Fruit fly (Drosophila melanogaster) whole organism, embryonic: ENCODE data around the gene Ucp4A.

Experiments
- BtbVII ChIP-seq: fragments of 200-800 bp; sonication (Bioruptor generic); optimal IDR thresholded peaks from 3 replicates; lab custom pipeline; 2017; ENCODE audit warnings: missing biosample characterization, mild to moderate bottlenecking, missing genetic modification characterization
- CG10431 ChIP-seq: fragments of 200-800 bp; sonication (Bioruptor generic); optimal IDR thresholded peaks from 3 replicates; lab custom pipeline; 2018; ENCODE audit warnings: missing biosample characterization, mild to moderate bottlenecking, missing genetic modification characterization
- CG10959 ChIP-seq: fragments of 200-800 bp; sonication (Bioruptor generic); IDR thresholded peaks from 2 replicates; pipeline ENCODE4 v1.3.6; 2022; ENCODE audit warnings: missing biosample characterization, missing genetic modification characterization
- CG12659 ChIP-seq: fragments of 200-800 bp; sonication (Bioruptor generic); optimal IDR thresholded peaks from 3 replicates; lab custom pipeline; 2017; ENCODE audit warnings: mild to moderate bottlenecking, missing biosample characterization, missing genetic modification reagents, missing genetic modification characterization
- CG15269 ChIP-seq: fragments of 200-800 bp; sonication (Bioruptor generic); optimal IDR thresholded peaks from 2 replicates; lab custom pipeline; 2018; ENCODE audit warnings: missing biosample characterization, mild to moderate bottlenecking, missing genetic modification characterization, moderate library complexity
- CG15479 ChIP-seq: fragments of 200-800 bp; sonication (Bioruptor generic); optimal IDR thresholded peaks from 3 replicates; lab custom pipeline; 2019; ENCODE audit warnings: missing biosample characterization, mild to moderate bottlenecking, missing genetic modification characterization, moderate library complexity
- CG1603 ChIP-seq: fragments of 200-800 bp; sonication (Bioruptor generic); optimal IDR thresholded peaks from 2 replicates; lab custom pipeline; 2019; ENCODE audit warnings: missing biosample characterization, mild to moderate bottlenecking, missing genetic modification characterization, moderate library complexity
- CG1647 ChIP-seq: fragments of 200-800 bp; sonication (Bioruptor generic); optimal IDR thresholded peaks from 3 replicates; lab custom pipeline; 2016; ENCODE audit warnings: missing biosample characterization, missing genetic modification characterization
- CG17829 ChIP-seq: fragments of 200-800 bp; optimal IDR thresholded peaks from 2 replicates; lab custom pipeline; 2019; ENCODE audit warnings: missing biosample characterization, mild to moderate bottlenecking, missing genetic modification characterization, moderate library complexity
- CG2889 ChIP-seq: fragments of 200-800 bp; sonication (Bioruptor generic); IDR thresholded peaks from 3 replicates; pipeline ENCODE4 v1.3.6; 2022; ENCODE audit warnings: missing biosample characterization, missing genetic modification characterization
- CG3065 ChIP-seq: fragments of 200-800 bp; sonication (Bioruptor generic); optimal IDR thresholded peaks from 2 replicates; lab custom pipeline; 2016; ENCODE audit warnings: missing biosample characterization, missing genetic modification characterization
- CG8089 ChIP-seq: fragments of 200-800 bp; sonication (Bioruptor generic); optimal IDR thresholded peaks from 3 replicates; lab custom pipeline; 2016; ENCODE audit warnings: missing biosample characterization, missing genetic modification characterization
- CG8944 ChIP-seq: fragments of 200-800 bp; sonication (Bioruptor generic); optimal IDR thresholded peaks from 3 replicates; lab custom pipeline; 2016; ENCODE audit warnings: missing biosample characterization, missing genetic modification characterization
- D ChIP-seq, 2 experiments: fragments of 200-800 bp in 1 of 2; fragments of >200 bp in 1 of 2; sonication (Bioruptor generic) in 1 of 2; optimal IDR thresholded peaks; 2 replicates in 1 of 2; 3 replicates in 1 of 2; lab custom pipeline; 2017; ENCODE audit warnings: mild to moderate bottlenecking in 1 of 2, missing biosample characterization in 1 of 2, missing genetic modification characterization in 1 of 2, missing genetic modification reagents in 1 of 2
- Doc3 ChIP-seq: fragments of 200-800 bp; sonication (Bioruptor generic); IDR thresholded peaks from 3 replicates; pipeline ENCODE4 v1.3.6; 2022; ENCODE audit warnings: missing biosample characterization, missing genetic modification characterization; ENCODE audit not compliant: partially characterized antibody
- Ets97D ChIP-seq: fragments of 200-800 bp; sonication (Bioruptor generic); optimal IDR thresholded peaks from 3 replicates; lab custom pipeline; 2016; ENCODE audit warnings: missing biosample characterization, missing genetic modification characterization
- Fer1 ChIP-seq: fragments of 200-800 bp; sonication (Bioruptor generic); optimal IDR thresholded peaks from 2 replicates; lab custom pipeline; 2017; ENCODE audit warnings: missing biosample characterization, mild to moderate bottlenecking, missing genetic modification characterization
- Fer2 ChIP-seq: fragments of 200-800 bp; sonication (Bioruptor generic); optimal IDR thresholded peaks from 2 replicates; lab custom pipeline; 2018; ENCODE audit warnings: missing biosample characterization, mild to moderate bottlenecking, missing genetic modification characterization, moderate library complexity
- Hmx ChIP-seq: fragments of 200-800 bp; sonication (Bioruptor generic); optimal IDR thresholded peaks from 2 replicates; lab custom pipeline; 2016; ENCODE audit warnings: missing biosample characterization, missing genetic modification characterization
- Lpt ChIP-seq: fragments of >200 bp; optimal IDR thresholded peaks from 2 replicates; lab custom pipeline; 2018; ENCODE audit warnings: missing biosample characterization, missing genetic modification characterization
- Mad ChIP-seq: fragments of 200-800 bp; sonication (Bioruptor generic); optimal IDR thresholded peaks from 2 replicates; lab custom pipeline; 2016; ENCODE audit warnings: missing biosample characterization, missing genetic modification characterization
- NC2α ChIP-seq: fragments of 200-800 bp; sonication (Bioruptor generic); optimal IDR thresholded peaks from 2 replicates; lab custom pipeline; 2016; ENCODE audit warnings: missing biosample characterization, missing genetic modification characterization
- NfI ChIP-seq: fragments of 200-800 bp; sonication (Bioruptor generic); optimal IDR thresholded peaks from 3 replicates; lab custom pipeline; 2018; ENCODE audit warnings: missing biosample characterization, mild to moderate bottlenecking, missing genetic modification characterization, moderate library complexity
- PHDP ChIP-seq: fragments of 200-800 bp; sonication (Bioruptor generic); optimal IDR thresholded peaks from 3 replicates; lab custom pipeline; 2018; ENCODE audit warnings: missing biosample characterization, mild to moderate bottlenecking, missing genetic modification characterization, moderate library complexity
- Ptx1 ChIP-seq: fragments of 200-800 bp; sonication (Bioruptor generic); IDR thresholded peaks from 2 replicates; pipeline ENCODE4 v1.3.6; 2022; ENCODE audit warnings: missing biosample characterization, missing genetic modification characterization
- Xrp1 ChIP-seq: fragments of 200-800 bp; sonication (Bioruptor generic); IDR thresholded peaks from 2 replicates; pipeline ENCODE4 v1.3.6; 2022; ENCODE audit warnings: missing biosample characterization, missing genetic modification characterization
- ac ChIP-seq: fragments of 200-800 bp; sonication (Bioruptor generic); optimal IDR thresholded peaks from 3 replicates; lab custom pipeline; 2017; ENCODE audit warnings: missing biosample characterization, mild to moderate bottlenecking, missing genetic modification characterization
- az2 ChIP-seq: fragments of 200-800 bp; sonication (Bioruptor generic); optimal IDR thresholded peaks from 3 replicates; lab custom pipeline; 2016; ENCODE audit warnings: missing biosample characterization, missing genetic modification characterization
- bcd ChIP-seq: fragments of 200-800 bp; sonication (Bioruptor generic); optimal IDR thresholded peaks from 2 replicates; lab custom pipeline; 2017; ENCODE audit warnings: missing biosample characterization, mild to moderate bottlenecking, missing genetic modification characterization
- cg ChIP-seq: fragments of 200-800 bp; sonication (Bioruptor generic); optimal IDR thresholded peaks from 3 replicates; lab custom pipeline; 2019; ENCODE audit warnings: missing biosample characterization, mild to moderate bottlenecking, missing genetic modification characterization, moderate library complexity
- corto ChIP-seq: fragments of 200-800 bp; sonication (Bioruptor generic); optimal IDR thresholded peaks from 2 replicates; lab custom pipeline; 2016; ENCODE audit warnings: missing biosample characterization, mild to moderate bottlenecking, missing genetic modification characterization, moderate library complexity
- crc ChIP-seq: fragments of 200-800 bp; sonication (Bioruptor generic); optimal IDR thresholded peaks from 2 replicates; lab custom pipeline; 2016; ENCODE audit warnings: missing biosample characterization, missing genetic modification characterization
- da ChIP-seq: fragments of 200-800 bp; sonication (Bioruptor generic); optimal IDR thresholded peaks from 2 replicates; lab custom pipeline; 2016; ENCODE audit warnings: missing biosample characterization, missing genetic modification characterization
- esg ChIP-seq: fragments of 200-800 bp; sonication (Bioruptor generic); conservative IDR thresholded peaks from 2 replicates; pipeline ENCODE4 v1.3.6; 2022; ENCODE audit warnings: missing biosample characterization, missing genetic modification characterization
- ewg ChIP-seq: fragments of 200-800 bp; sonication (Bioruptor generic); optimal IDR thresholded peaks from 3 replicates; lab custom pipeline; 2017; ENCODE audit warnings: mild to moderate bottlenecking, missing biosample characterization, missing genetic modification reagents, missing genetic modification characterization
- fd64A ChIP-seq: fragments of 200-800 bp; sonication (Bioruptor generic); optimal IDR thresholded peaks from 3 replicates; lab custom pipeline; 2018; ENCODE audit warnings: missing biosample characterization, mild to moderate bottlenecking, missing genetic modification characterization
- gem ChIP-seq: fragments of 200-800 bp; sonication (Bioruptor generic); optimal IDR thresholded peaks from 2 replicates; lab custom pipeline; 2019; ENCODE audit warnings: missing biosample characterization, mild to moderate bottlenecking, missing genetic modification characterization, moderate library complexity
- her ChIP-seq: fragments of 200-800 bp; sonication (Bioruptor generic); optimal IDR thresholded peaks from 2 replicates; lab custom pipeline; 2016; ENCODE audit warnings: missing biosample characterization, missing genetic modification characterization
- ind ChIP-seq: fragments of 200-800 bp; sonication (Bioruptor generic); optimal IDR thresholded peaks from 3 replicates; lab custom pipeline; 2016; ENCODE audit warnings: missing biosample characterization, missing genetic modification characterization
- inv ChIP-seq: fragments of 200-800 bp; sonication (Bioruptor generic); IDR thresholded peaks from 2 replicates; pipeline ENCODE4 v1.3.6; 2022; ENCODE audit warnings: missing biosample characterization, missing genetic modification characterization; ENCODE audit not compliant: partially characterized antibody
- kay ChIP-seq: fragments of 200-800 bp; sonication (Bioruptor generic); optimal IDR thresholded peaks from 2 replicates; lab custom pipeline; 2016; ENCODE audit warnings: missing biosample characterization, missing genetic modification characterization
- nom ChIP-seq: fragments of 200-800 bp; sonication (Bioruptor generic); optimal IDR thresholded peaks from 2 replicates; lab custom pipeline; 2017; ENCODE audit warnings: missing biosample characterization, missing genetic modification characterization, mild to moderate bottlenecking, moderate library complexity, missing genetic modification reagents
- org-1 ChIP-seq: fragments of 200-800 bp; sonication (Bioruptor generic); optimal IDR thresholded peaks from 2 replicates; lab custom pipeline; 2017; ENCODE audit warnings: missing biosample characterization, missing genetic modification characterization
- otp ChIP-seq: fragments of 200-800 bp; sonication (Bioruptor generic); IDR thresholded peaks from 3 replicates; pipeline ENCODE4, ENCODE4 v1.3.6; 2022; ENCODE audit warnings: missing biosample characterization, missing genetic modification characterization
- so ChIP-seq: fragments of 200-800 bp; sonication (Bioruptor generic); IDR thresholded peaks from 3 replicates; pipeline ENCODE4 v1.3.6; 2022; ENCODE audit warnings: missing biosample characterization, missing genetic modification characterization
- sqz ChIP-seq: fragments of 200-800 bp; sonication (Bioruptor generic); optimal IDR thresholded peaks from 3 replicates; lab custom pipeline; 2018; ENCODE audit warnings: missing biosample characterization, mild to moderate bottlenecking, missing genetic modification characterization
- tna ChIP-seq: fragments of 200-800 bp; sonication (Bioruptor generic); IDR thresholded peaks from 2 replicates; pipeline ENCODE4 v1.3.6; 2022; ENCODE audit warnings: missing biosample characterization, missing genetic modification characterization; ENCODE audit not compliant: partially characterized antibody
- zen2 ChIP-seq: fragments of 200-800 bp; sonication (Bioruptor generic); IDR thresholded peaks from 3 replicates; pipeline ENCODE4 v1.3.6; 2022; ENCODE audit warnings: missing biosample characterization, missing genetic modification characterization; ENCODE audit not compliant: partially characterized antibody

The Ucp4A gene

dm6 chrX:17829083-17829997 is 15.4 kb upstream of the Ucp4A start:
- TF ChIP-seq Mad (GFP tag; lab: Kevin White, UChicago) (no peak), kay (peak; percentile 10), org-1 (GFP tag; lab: Kevin White, UChicago) (peak; percentile 47), CG10959 (GFP tag; lab: Robert Waterston, UW) (peak; percentile 39; the same call in 1 of the 2 replicates), her (GFP tag; lab: Kevin White, UChicago) (no peak), Xrp1 (GFP tag; lab: Robert Waterston, UW) (peak; percentile 67), NC2α (GFP tag; lab: Kevin White, UChicago) (no peak), CG3065 (no peak), fd64A (GFP tag; lab: Kevin White, UChicago) (no peak), CG17829 (peak; percentile 84), ac (GFP tag; lab: Kevin White, UChicago) (peak; percentile 53), CG8944 (GFP tag; lab: Kevin White, UChicago) (peak; percentile 1), Fer1 (GFP tag; lab: Kevin White, UChicago) (peak; percentile 16), ind (no peak), nom (GFP tag; lab: Kevin White, UChicago) (peak; percentile 36), gem (tag; lab: Kevin White, UChicago) (peak; percentile 84), inv (GFP tag; lab: Robert Waterston, UW) (no peak), cg (GFP tag; lab: Kevin White, UChicago) (peak; percentile 78), Lpt (GFP tag; lab: Kevin White, UChicago) (no peak), esg (GFP tag; lab: Robert Waterston, UW) (peak; percentile 50; the same call in 1 of the 2 replicates), CG10431 (GFP tag; lab: Kevin White, UChicago) (peak; percentile 45), so (no peak; the same call in 1 of the 3 replicates), tna (GFP tag; lab: Robert Waterston, UW) (no peak), CG1647 (GFP tag; lab: Kevin White, UChicago) (no peak), CG15479 (GFP tag; lab: Kevin White, UChicago) (peak; percentile 99), CG1603 (peak; percentile 45), BtbVII (no peak), ewg (GFP tag; lab: Kevin White, UChicago) (peak; percentile 33), bcd (GFP tag; lab: Kevin White, UChicago) (peak; percentile 51), PHDP (tag; lab: Kevin White, UChicago) (peak; percentile 48), CG2889 (GFP tag; lab: Robert Waterston, UW) (no peak), Ets97D (GFP tag; lab: Kevin White, UChicago) (no peak), Fer2 (no peak), Doc3 (GFP tag; lab: Robert Waterston, UW) (no peak), otp (GFP tag; lab: Robert Waterston, UW) (no peak), corto (GFP tag; lab: Kevin White, UChicago) (no peak), Ptx1 (0 out of 2 replicates have a peak, but pooled peaks have one; percentile 20), CG8089 (no peak), sqz (GFP tag; lab: Kevin White, UChicago) (peak; percentile 64), D (optimal IDR thresholded peaks at IDR 0.05; lab: Kevin White, UChicago) (no peak), D (GFP tag; optimal IDR thresholded peaks at IDR 0.05; lab: Kevin White, UChicago) (peak; percentile 79), da (GFP tag; lab: Kevin White, UChicago) (no peak), zen2 (GFP tag; lab: Robert Waterston, UW) (no peak), CG12659 (peak; percentile 36), az2 (peak; percentile 54), crc (GFP tag; lab: Kevin White, UChicago) (no peak), Hmx (GFP tag; lab: Kevin White, UChicago) (no peak), NfI (GFP tag; lab: Kevin White, UChicago) (no peak), CG15269 (peak; percentile 62)
